Worm (Caenorhabditis elegans): ENCODE results near the gene ash-2.

ash-2 gene

DNA sequence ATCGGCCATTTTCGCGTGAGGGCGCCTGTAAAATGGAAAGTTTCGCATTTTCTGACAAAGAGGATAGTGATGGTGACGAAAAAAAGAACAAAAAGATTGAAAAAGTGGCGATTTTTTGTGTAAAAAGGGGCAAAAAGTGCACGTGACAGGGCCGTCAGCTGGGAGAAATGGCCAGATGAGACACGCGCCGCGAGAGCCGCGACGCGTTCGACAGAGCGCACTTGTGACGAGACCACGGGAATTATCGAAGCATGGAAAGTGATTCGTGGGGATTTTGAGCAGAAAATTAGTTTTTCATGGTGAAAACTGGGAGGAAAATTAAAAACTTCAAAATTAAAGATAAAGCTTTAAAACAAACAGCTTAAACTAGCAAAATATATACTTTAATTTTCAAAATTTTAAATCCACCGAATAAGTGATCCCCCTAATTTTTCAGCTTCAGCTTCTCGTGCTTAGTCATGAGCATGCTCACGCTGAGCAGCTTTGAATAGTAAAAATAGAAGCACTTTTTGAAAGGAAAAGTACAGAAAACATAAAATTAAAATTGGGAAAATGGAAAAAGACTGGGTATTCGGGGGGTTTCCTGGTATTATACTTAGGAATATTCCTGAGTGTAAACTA lies 12.0 kb upstream of the ash-2 start, which contains the start of gene W03C9.5 (continued):
- TF ChIP-seq fos-1 (tag; optimal IDR thresholded peaks at IDR 0.05) (peak; percentile 22), nhr-12 (tag; optimal IDR thresholded peaks at IDR 0.05) (no peak)

DNA sequence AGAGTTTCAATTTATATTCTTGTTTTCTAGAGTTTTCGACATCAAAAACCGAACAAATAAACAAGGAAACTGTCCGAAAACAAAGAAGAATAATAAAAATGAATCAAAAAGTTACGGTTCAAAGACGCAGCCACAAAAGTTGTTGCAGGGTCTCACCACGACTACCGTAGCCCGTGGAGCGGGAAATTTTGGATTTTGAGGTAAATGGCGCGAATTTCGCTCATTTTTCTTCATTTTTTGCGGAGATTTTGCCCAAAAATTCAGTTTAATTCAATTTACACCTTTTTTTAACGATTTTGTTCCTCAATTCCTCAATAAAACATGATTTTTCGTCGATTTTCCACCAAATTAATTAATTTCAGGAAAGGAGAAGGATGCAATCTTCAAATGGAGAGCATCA lies 11.4 kb upstream of the ash-2 start, which contains the start of gene mex-1:
Gene mex-1 (plus strand): TSS at position 363 of the 400 bp plus-strand sequence.
- TF ChIP-seq nhr-28 (tag; optimal IDR thresholded peaks at IDR 0.05) (no peak), mml-1 (tag; optimal IDR thresholded peaks at IDR 0.05) (no peak), lin-39 (tag; optimal IDR thresholded peaks at IDR 0.05) (no peak), fos-1 (tag; optimal IDR thresholded peaks at IDR 0.05) (no peak), nhr-237 (tag; optimal IDR thresholded peaks at IDR 0.05) (no peak), pha-4 (tag; optimal IDR thresholded peaks at IDR 0.05) (no peak), egl-5 (tag; optimal IDR thresholded peaks at IDR 0.05) (no peak), unc-62 (GFP tag; optimal IDR thresholded peaks at IDR 0.05) (no peak), egl-27 (tag; optimal IDR thresholded peaks at IDR 0.05) (no peak), ceh-9 (tag; optimal IDR thresholded peaks at IDR 0.05) (no peak), fkh-10 (GFP tag; optimal IDR thresholded peaks at IDR 0.05) (no peak), tbx-2 (tag; optimal IDR thresholded peaks at IDR 0.05) (no peak), nhr-12 (tag; optimal IDR thresholded peaks at IDR 0.05) (no peak)

DNA sequence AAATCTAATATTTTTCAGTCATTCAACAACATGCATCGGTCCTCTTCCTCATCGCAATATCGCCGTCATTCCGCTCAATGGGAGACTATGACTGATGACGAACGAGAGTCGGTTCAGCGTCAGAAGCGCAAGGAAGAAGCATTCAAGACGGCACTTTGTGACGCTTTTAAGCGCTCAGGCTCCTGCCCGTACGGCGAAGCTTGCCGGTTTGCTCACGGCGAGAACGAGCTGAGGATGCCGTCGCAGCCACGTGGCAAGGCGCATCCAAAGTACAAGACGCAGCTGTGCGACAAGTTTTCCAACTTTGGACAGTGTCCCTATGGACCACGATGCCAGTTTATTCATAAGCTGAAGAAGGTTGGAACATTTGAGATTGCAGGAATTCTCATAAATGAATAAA lies 10.6 kb upstream of the ash-2 start:
- TF ChIP-seq zag-1 (tag; optimal IDR thresholded peaks at IDR 0.05) (no peak), nhr-67 (tag; optimal IDR thresholded peaks at IDR 0.05) (no peak), ceh-9 (tag; optimal IDR thresholded peaks at IDR 0.05) (no peak), mml-1 (tag; optimal IDR thresholded peaks at IDR 0.05) (no peak), unc-62 (GFP tag; optimal IDR thresholded peaks at IDR 0.05) (no peak), nhr-23 (tag; optimal IDR thresholded peaks at IDR 0.05) (no peak), lin-39 (tag; optimal IDR thresholded peaks at IDR 0.05) (no peak), unc-39 (tag; optimal IDR thresholded peaks at IDR 0.05) (no peak), snpc-4 (tag; optimal IDR thresholded peaks at IDR 0.05) (no peak), ztf-11 (tag; optimal IDR thresholded peaks at IDR 0.05) (no peak), sea-2 (GFP tag; optimal IDR thresholded peaks at IDR 0.05) (no peak), egl-27 (tag; optimal IDR thresholded peaks at IDR 0.05) (no peak), lsy-12 (tag; optimal IDR thresholded peaks at IDR 0.05) (no peak)

DNA sequence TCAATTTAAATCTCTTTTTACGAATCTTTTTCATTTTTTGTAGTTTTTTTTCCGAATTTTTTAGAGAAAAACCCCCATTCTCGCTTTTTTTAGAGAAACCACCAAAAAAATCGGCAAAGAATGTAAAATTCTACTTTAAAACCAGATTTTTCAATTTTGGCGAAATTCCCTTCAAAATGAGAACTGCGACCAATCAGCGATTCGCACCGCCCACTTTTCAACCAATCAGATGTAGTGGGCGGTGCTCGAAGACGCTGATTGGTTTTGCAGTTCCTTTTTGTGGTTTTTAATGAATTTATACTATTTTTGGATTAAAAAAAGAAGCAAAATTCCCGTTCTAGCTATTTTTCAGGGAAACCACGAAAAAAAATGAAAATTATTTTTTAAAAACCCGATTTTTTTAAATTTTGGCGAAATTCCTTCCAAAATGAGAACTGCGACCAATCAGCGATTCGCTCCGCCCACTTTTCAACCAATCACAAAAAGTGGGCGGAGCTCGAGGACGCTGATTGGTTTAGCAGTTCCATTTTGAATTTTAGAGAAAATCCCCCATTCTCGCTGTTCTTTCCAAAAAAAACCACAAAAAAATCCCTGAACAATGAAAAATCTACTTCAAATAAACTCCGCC lies 8.5 kb upstream of the ash-2 start:
- TF ChIP-seq mml-1 (tag; optimal IDR thresholded peaks at IDR 0.05) (no peak), nfya-1 (tag; optimal IDR thresholded peaks at IDR 0.05; ENCODE audit: insufficient read depth) (peak; percentile 70)

DNA sequence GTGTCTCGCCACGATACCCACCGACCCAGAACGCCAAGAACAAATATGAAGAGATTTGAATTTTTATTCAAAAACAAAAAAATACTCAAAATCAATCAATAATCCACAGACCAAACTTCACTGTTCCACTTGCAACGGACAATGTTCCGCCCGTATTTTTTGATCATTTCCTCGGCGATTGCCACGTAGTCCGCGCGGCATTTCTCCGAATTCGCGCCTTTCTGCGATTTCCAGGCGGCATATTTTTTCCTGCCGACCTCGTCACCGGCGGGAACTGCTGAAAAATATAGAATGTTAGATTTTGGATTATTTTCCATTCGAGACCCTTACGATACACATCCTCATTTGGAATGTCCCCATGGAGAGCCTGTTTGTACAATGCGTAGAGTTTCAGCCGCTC lies 7.4 kb upstream of the ash-2 start:
- no peak for TF ChIP-seq fkh-10 (GFP tag; optimal IDR thresholded peaks at IDR 0.05)
- TF ChIP-seq jun-1 (tag; optimal IDR thresholded peaks at IDR 0.05) = no peak
- no peak for TF ChIP-seq ceh-9 (tag; optimal IDR thresholded peaks at IDR 0.05)
- TF ChIP-seq elt-3 (tag; optimal IDR thresholded peaks at IDR 0.05) = no peak
- TF ChIP-seq elt-1 (tag; optimal IDR thresholded peaks at IDR 0.05) = no peak
- TF ChIP-seq tbx-2 (tag; optimal IDR thresholded peaks at IDR 0.05) = no peak
- TF ChIP-seq nhr-43 (tag; optimal IDR thresholded peaks at IDR 0.05; ENCODE audit: poor library complexity, severe bottlenecking) = no peak
- no peak for TF ChIP-seq egl-5 (tag; optimal IDR thresholded peaks at IDR 0.05)
- TF ChIP-seq ztf-4 (tag; optimal IDR thresholded peaks at IDR 0.05) = no peak
- TF ChIP-seq nhr-28 (tag; optimal IDR thresholded peaks at IDR 0.05) = no peak
- TF ChIP-seq ceh-82 (tag; optimal IDR thresholded peaks at IDR 0.05) = no peak
- no peak for TF ChIP-seq nhr-11 (tag; optimal IDR thresholded peaks at IDR 0.05)
- no peak for TF ChIP-seq snpc-4 (tag; optimal IDR thresholded peaks at IDR 0.05)
- no peak for TF ChIP-seq sea-2 (GFP tag; optimal IDR thresholded peaks at IDR 0.05)

DNA sequence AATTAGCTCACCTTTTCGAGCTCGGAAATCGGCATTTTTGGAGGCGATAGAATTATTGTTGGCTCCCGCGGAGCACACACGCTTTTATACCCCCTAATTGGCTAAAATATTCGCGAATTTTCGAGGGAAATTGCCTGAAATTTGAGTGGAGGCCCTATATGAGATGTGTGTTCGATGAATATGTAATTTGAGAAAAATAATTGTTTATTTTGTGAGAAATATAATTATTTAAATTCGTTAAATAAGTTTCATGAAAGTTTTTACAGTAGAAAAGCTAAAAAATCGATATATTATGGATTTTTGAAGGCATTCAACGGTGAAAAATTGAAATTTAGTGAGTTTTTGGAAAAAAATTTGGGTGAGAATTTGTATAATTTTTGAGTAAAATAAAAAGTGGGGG lies 6.0 kb upstream of the ash-2 start, which contains the start of gene acbp-6:
Gene acbp-6 (minus strand): TSS at position 101 of the 400 bp plus-strand sequence.
- no peak for TF ChIP-seq R02D3.7 (tag; optimal IDR thresholded peaks at IDR 0.05)
- TF ChIP-seq daf-12 (tag; optimal IDR thresholded peaks at IDR 0.05) = no peak
- TF ChIP-seq unc-39 (tag; optimal IDR thresholded peaks at IDR 0.05) = no peak
- no peak for TF ChIP-seq sea-2 (GFP tag; optimal IDR thresholded peaks at IDR 0.05)
- no peak for TF ChIP-seq nhr-76 (tag; optimal IDR thresholded peaks at IDR 0.05)
- TF ChIP-seq skn-1 (tag; optimal IDR thresholded peaks at IDR 0.05) = no peak
- TF ChIP-seq mml-1 (tag; optimal IDR thresholded peaks at IDR 0.05) = no peak
- no peak for TF ChIP-seq nhr-23 (tag; optimal IDR thresholded peaks at IDR 0.05)
